Worm (Caenorhabditis elegans): ENCODE results near the gene F15E6.9.

F15E6.9 gene

DNA sequence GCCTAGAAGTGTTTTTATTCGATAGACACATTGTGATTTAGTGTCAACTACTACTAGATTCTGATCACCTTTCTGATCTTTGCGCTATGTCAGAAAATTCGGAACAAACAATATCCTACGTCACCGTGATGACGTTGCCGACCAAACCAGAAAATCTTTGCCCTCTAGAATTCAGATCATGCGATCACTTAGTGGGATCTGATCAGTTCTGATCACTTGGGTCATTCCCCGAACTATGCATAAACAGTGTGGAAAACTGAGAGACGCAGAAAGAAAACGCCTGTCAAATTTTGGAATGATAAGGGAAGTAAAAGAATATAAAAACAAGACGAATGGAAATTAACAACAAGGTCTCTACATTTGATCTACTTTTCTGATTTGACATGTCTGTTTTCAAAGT lies 4.3 kb downstream of the F15E6.9 start, which contains the start of gene F15E6.3:
Gene F15E6.3, plus strand, starts transcription at position 344 of the 400 bp plus-strand sequence.
- TF ChIP-seq unc-62 (GFP tag; optimal IDR thresholded peaks at IDR 0.05), result no peak

DNA sequence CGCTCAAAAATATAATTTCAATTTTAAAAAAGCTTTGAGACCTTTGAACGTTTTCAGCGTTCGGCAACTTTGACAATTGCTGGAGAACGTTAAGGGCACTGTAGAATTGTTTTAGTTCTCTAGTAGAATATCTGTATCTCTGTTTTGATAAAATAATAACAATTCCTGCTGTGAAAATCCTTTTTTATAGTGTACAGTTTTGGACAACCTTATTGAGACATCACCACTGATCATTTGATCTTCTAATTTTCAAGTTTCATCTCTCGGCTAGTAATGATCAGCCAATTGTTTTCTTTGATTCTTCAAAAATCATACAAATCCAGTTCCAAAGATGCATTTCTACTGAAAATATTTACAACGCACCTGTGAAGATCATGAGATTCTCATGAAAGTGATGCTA lies 6.3 kb downstream of the F15E6.9 start, which contains the start of gene F15E6.10:
Gene F15E6.10, plus strand, starts transcription at position 301 of the 400 bp plus-strand sequence.
- no peak for TF ChIP-seq unc-62 (GFP tag; optimal IDR thresholded peaks at IDR 0.05)

DNA sequence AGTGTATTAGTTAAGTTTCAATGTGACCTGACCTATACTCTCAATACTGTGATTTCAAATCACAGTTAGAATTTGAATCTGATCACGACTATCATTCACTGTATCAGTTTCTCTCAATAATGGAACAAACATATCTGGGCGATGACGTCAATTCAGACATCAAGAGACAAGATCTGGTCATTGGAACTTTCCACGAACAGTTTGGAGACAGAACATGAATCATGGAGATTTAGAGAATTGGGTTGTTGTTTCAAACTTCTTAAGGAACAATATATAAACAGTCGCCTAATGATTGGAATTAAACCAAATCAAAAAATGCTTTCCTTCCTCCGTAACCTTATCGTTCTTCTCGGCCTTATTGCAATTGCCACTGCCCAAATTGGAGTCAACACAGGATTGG lies 7.7 kb downstream of the F15E6.9 start, which contains the start of gene F15E6.4:
Gene F15E6.4, plus strand, starts transcription at position 301 of the 400 bp plus-strand sequence.
- no peak for TF ChIP-seq unc-62 (GFP tag; optimal IDR thresholded peaks at IDR 0.05)

ce11 chrIV:4290472-4290871 lies 8.4 kb downstream of the F15E6.9 start, which contains the start of gene dct-7:
Gene dct-7, minus strand, starts transcription at chrIV:4290572.
- no peak for TF ChIP-seq unc-62 (GFP tag; optimal IDR thresholded peaks at IDR 0.05)

- no peak for TF ChIP-seq unc-62 (GFP tag; optimal IDR thresholded peaks at IDR 0.05)
Measured at ce11 chrIV:4289267-4289666, 9.6 kb downstream of the F15E6.9 start, which contains the start of gene F15E6.5. Gene F15E6.5, plus strand, starts transcription at chrIV:4289567.

- TF ChIP-seq unc-62 (GFP tag; optimal IDR thresholded peaks at IDR 0.05), result no peak
Measured at ce11 chrIV:4288332-4288731, 10.6 kb downstream of the F15E6.9 start, which contains the start of gene srv-4. Gene srv-4, minus strand, starts transcription at chrIV:4288432.

DNA sequence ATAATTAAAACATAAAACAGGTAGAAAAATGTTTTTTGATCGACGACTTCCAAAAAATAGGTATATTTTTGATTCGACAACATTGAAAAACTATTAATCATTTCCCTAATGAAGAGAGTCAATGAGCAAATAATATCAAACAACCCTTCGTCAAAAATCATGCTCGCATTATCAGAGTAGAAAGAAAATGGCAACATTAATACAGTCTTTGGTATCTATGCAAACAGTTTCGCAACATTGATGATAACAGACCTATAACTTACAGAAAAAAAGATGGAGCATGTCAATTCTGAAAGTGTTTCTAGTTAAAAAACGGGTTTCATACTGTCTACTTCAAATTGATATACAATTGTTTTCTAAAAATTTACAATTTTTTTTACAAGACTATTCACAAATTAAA lies 13.9 kb downstream of the F15E6.9 start:
- no peak for TF ChIP-seq unc-62 (GFP tag; optimal IDR thresholded peaks at IDR 0.05)

- no peak for TF ChIP-seq unc-62 (GFP tag; optimal IDR thresholded peaks at IDR 0.05)
Measured at ce11 chrIV:4284020-4284419, 14.9 kb downstream of the F15E6.9 start, which contains the start of gene F15E6.6. Gene F15E6.6, minus strand, starts transcription at chrIV:4284120.

- TF ChIP-seq unc-62 (GFP tag; optimal IDR thresholded peaks at IDR 0.05), result no peak
Measured at ce11 chrIV:4277694-4278093, 21.2 kb downstream of the F15E6.9 start, which contains the start of gene nhr-78. Gene nhr-78, minus strand, starts transcription at chrIV:4277875.

DNA sequence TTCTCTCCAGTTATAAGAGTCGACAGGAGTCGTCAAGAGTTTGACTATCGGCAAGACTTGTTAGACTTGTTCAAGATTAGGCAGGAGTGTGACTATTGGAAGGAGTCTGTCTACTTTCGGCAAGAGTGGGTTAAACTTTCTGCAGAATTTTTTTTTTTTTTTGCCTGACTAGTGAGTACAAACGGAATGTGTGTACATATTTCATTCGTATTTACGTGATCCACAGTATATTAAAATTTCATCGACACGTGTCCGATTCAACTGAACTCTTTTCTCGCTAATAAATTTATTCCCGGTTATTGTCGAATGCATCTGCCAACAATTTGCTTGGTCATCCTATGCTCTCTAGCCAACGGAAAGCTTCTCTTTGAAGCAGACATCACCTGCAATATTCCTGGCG lies 26.7 kb downstream of the F15E6.9 start, which contains the start of gene F36A4.1:
Gene F36A4.1, plus strand, starts transcription at position 301 of the 400 bp plus-strand sequence.
- TF ChIP-seq unc-62 (GFP tag; optimal IDR thresholded peaks at IDR 0.05), result no peak

ce11 chrIV:4270925-4271324 lies 28.0 kb downstream of the F15E6.9 start, which contains the start of gene F36A4.2:
Gene F36A4.2, plus strand, starts transcription at chrIV:4271225.
- TF ChIP-seq unc-62 (GFP tag; optimal IDR thresholded peaks at IDR 0.05), result no peak

ce11 chrIV:4269308-4269707 lies 29.6 kb downstream of the F15E6.9 start, which contains the start of gene F36A4.3:
Gene F36A4.3, plus strand, starts transcription at chrIV:4269608.
- TF ChIP-seq unc-62 (GFP tag; optimal IDR thresholded peaks at IDR 0.05), result no peak

DNA sequence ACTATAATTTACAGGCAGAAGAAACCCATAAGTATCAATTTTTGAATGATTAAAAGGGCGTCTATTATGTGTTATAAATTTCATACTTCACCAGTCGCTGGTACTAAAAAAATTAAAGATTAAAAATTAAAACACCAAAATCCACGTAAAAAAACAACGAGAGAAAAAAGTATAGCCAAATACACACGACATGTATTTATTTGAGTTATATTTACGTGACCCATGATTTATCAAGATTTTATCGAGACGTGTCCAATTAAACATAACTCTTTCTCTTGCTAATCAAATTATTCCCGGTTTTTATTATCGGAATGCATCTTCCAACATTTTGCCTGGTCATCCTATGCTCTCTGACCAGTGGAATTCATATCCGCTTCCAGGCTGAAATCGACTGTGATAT lies 31.6 kb downstream of the F15E6.9 start, which contains the start of gene F36A4.4:
Gene F36A4.4, plus strand, starts transcription at position 301 of the 400 bp plus-strand sequence.
- TF ChIP-seq unc-62 (GFP tag; optimal IDR thresholded peaks at IDR 0.05), result no peak

ce11 chrIV:4265951-4266350 lies 32.9 kb downstream of the F15E6.9 start:
- no peak for TF ChIP-seq unc-62 (GFP tag; optimal IDR thresholded peaks at IDR 0.05)

- no peak for TF ChIP-seq unc-62 (GFP tag; optimal IDR thresholded peaks at IDR 0.05)
Measured at ce11 chrIV:4265224-4265623, 33.7 kb downstream of the F15E6.9 start, which contains the start of gene F36A4.5. Gene F36A4.5, plus strand, starts transcription at chrIV:4265524.

DNA sequence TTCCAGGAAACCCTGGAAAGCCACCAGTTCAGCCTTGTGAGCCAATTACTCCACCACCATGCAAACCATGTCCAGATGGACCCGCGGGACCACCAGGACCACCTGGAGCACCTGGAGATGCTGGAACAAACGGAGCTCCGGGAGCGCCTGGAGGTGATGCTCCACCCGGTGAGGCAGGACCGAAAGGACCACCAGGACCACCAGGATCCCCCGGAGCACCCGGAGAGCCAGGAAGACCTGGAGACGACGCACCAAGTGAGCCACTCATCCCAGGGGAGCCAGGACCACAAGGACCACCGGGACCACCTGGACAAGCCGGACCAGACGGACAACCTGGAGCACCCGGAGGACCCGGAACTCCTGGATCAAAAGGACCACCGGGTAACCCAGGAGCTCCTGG lies 34.2 kb downstream of the F15E6.9 start:
- TF ChIP-seq unc-62 (GFP tag; optimal IDR thresholded peaks at IDR 0.05), result no peak

DNA sequence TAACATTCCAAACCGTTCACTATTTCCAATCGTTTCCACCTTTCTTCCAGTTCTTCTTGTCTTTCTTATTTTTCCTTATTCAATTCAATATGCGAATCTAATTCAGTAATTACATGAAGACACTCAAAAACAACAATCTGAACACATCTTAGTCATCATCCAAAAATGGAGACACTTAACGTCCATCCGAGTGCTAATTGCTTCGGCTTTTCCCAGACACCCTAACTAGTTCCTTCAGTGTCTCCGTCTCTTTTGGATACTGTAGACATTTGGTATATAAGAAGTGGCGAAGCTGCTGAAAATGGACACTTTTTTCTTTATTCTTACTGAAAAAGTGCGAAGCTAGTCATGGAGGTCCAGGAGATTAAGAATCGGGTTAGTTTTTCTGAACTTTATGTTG lies 35.9 kb downstream of the F15E6.9 start, which contains the start of gene col-33:
Gene col-33, plus strand, starts transcription at position 301 of the 400 bp plus-strand sequence.
- TF ChIP-seq unc-62 (GFP tag; optimal IDR thresholded peaks at IDR 0.05), result no peak
